Fruit fly (Drosophila melanogaster): Measurements from ENCODE around the gene CG3857.

CG3857 gene

dm6 chrX:1899445-1900085 is 40.3 kb downstream of the CG3857 start (continued):
- TF ChIP-seq stc (GFP tag; IDR thresholded peaks at IDR 0.05), result no peak
- TF ChIP-seq Dref (GFP tag; IDR thresholded peaks at IDR 0.05), result no peak
- TF ChIP-seq CG13775 (GFP tag; optimal IDR thresholded peaks at IDR 0.05), result no peak
- no peak for TF ChIP-seq CkIIα-i1 (GFP tag; IDR thresholded peaks at IDR 0.05)
- TF ChIP-seq CG14667 (GFP tag; IDR thresholded peaks at IDR 0.05), result no peak
- peak; percentile 1 for TF ChIP-seq HmgD (GFP tag; optimal IDR thresholded peaks at IDR 0.05)
- TF ChIP-seq CG2199 (GFP tag; IDR thresholded peaks at IDR 0.05), result no peak
- TF ChIP-seq ara (GFP tag; IDR thresholded peaks at IDR 0.05), result no peak
- TF ChIP-seq ab (GFP tag; optimal IDR thresholded peaks at IDR 0.05), result no peak
- no peak for TF ChIP-seq CG18262 (tag; optimal IDR thresholded peaks at IDR 0.05)
- TF ChIP-seq CG7556 (GFP tag; optimal IDR thresholded peaks at IDR 0.05), result no peak
- TF ChIP-seq CG8290 (GFP tag; optimal IDR thresholded peaks at IDR 0.05), result no peak
- TF ChIP-seq CG8290 (tag; optimal IDR thresholded peaks at IDR 0.05), result no peak
- no peak for TF ChIP-seq hth (optimal IDR thresholded peaks at IDR 0.05)
- TF ChIP-seq CG9727 (GFP tag; optimal IDR thresholded peaks at IDR 0.05), result no peak
- TF ChIP-seq CG32767 (GFP tag; IDR thresholded peaks at IDR 0.05), result peak; percentile 94
- TF ChIP-seq lab (GFP tag; optimal IDR thresholded peaks at IDR 0.05), result no peak
- TF ChIP-seq hkb (optimal IDR thresholded peaks at IDR 0.05), result no peak
- no peak for TF ChIP-seq hkb (GFP tag; IDR thresholded peaks at IDR 0.05)
- TF ChIP-seq Mad (GFP tag; optimal IDR thresholded peaks at IDR 0.05), result no peak
- peak; percentile 9 for TF ChIP-seq CG3163 (GFP tag; optimal IDR thresholded peaks at IDR 0.05)
- no peak for TF ChIP-seq da (GFP tag; optimal IDR thresholded peaks at IDR 0.05)
- TF ChIP-seq oc (tag; optimal IDR thresholded peaks at IDR 0.05), result no peak
- TF ChIP-seq stwl (tag; optimal IDR thresholded peaks at IDR 0.05), result peak; percentile 10
- TF ChIP-seq CG10462 (GFP tag; optimal IDR thresholded peaks at IDR 0.05), result no peak
- TF ChIP-seq CG16863 (GFP tag; optimal IDR thresholded peaks at IDR 0.05), result no peak
- TF ChIP-seq CG34224 (GFP tag; IDR thresholded peaks at IDR 0.05; ENCODE audit: partially characterized antibody), result no peak
- TF ChIP-seq ind (GFP tag; optimal IDR thresholded peaks at IDR 0.05), result no peak
- no peak for TF ChIP-seq CG2202 (tag; optimal IDR thresholded peaks at IDR 0.05)
- TF ChIP-seq her (GFP tag; optimal IDR thresholded peaks at IDR 0.05), result no peak
- TF ChIP-seq CG15269 (tag; optimal IDR thresholded peaks at IDR 0.05), result no peak
- no peak for TF ChIP-seq otp (GFP tag; IDR thresholded peaks at IDR 0.05)
- TF ChIP-seq Aef1 (GFP tag; IDR thresholded peaks at IDR 0.05), result no peak
- no peak for TF ChIP-seq sr (GFP tag; IDR thresholded peaks at IDR 0.05)
- no peak for TF ChIP-seq CG1602 (GFP tag; optimal IDR thresholded peaks at IDR 0.05)
- TF ChIP-seq unpg (GFP tag; optimal IDR thresholded peaks at IDR 0.05), result no peak
- TF ChIP-seq twi (tag; optimal IDR thresholded peaks at IDR 0.05), result peak; percentile 15
- no peak for TF ChIP-seq fd102C (GFP tag; optimal IDR thresholded peaks at IDR 0.05)
- TF ChIP-seq CG17912 (GFP tag; optimal IDR thresholded peaks at IDR 0.05), result no peak
- TF ChIP-seq CG10565 (GFP tag; optimal IDR thresholded peaks at IDR 0.05), result no peak
- no peak for TF ChIP-seq CG4328 (GFP tag; optimal IDR thresholded peaks at IDR 0.05)
- TF ChIP-seq Vsx1 (GFP tag; optimal IDR thresholded peaks at IDR 0.05), result no peak
- TF ChIP-seq ase (GFP tag; IDR thresholded peaks at IDR 0.05), result no peak
- TF ChIP-seq mirr (GFP tag; optimal IDR thresholded peaks at IDR 0.05), result no peak
- no peak for TF ChIP-seq CTCF (GFP tag; optimal IDR thresholded peaks at IDR 0.05)
- no peak for TF ChIP-seq zfh2 (GFP tag; optimal IDR thresholded peaks at IDR 0.05)
- no peak for TF ChIP-seq CG7372 (GFP tag; IDR thresholded peaks at IDR 0.05)
- no peak for TF ChIP-seq CG1792 (GFP tag; optimal IDR thresholded peaks at IDR 0.05)
- TF ChIP-seq sens-2 (GFP tag; IDR thresholded peaks at IDR 0.05), result no peak
- no peak for TF ChIP-seq seq (GFP tag; IDR thresholded peaks at IDR 0.05)
- no peak for TF ChIP-seq CG14710 (tag; optimal IDR thresholded peaks at IDR 0.05)
- no peak for TF ChIP-seq GATAe (GFP tag; conservative IDR thresholded peaks at IDR 0.05)
- TF ChIP-seq CG13123 (GFP tag; optimal IDR thresholded peaks at IDR 0.05), result no peak
- TF ChIP-seq CG8281 (tag; optimal IDR thresholded peaks at IDR 0.05), result no peak

Measured in whole organism, embryonic.